Fruit fly (Drosophila melanogaster) whole organism, embryonic: ENCODE results near the gene capu.

Experiments used
- CG16779 ChIP-seq: fragments of 200-800 bp; sonication (Bioruptor generic); IDR thresholded peaks from 2 replicates; pipeline ENCODE4 v1.3.6; 2022; ENCODE audit warnings: missing biosample characterization, missing genetic modification characterization
- CG33557 ChIP-seq: fragments of 200-800 bp; sonication (Bioruptor generic); optimal IDR thresholded peaks from 2 replicates; lab custom pipeline; 2019; ENCODE audit warnings: missing biosample characterization, mild to moderate bottlenecking, missing genetic modification characterization, moderate library complexity
- CG43689 ChIP-seq: fragments of 200-800 bp; sonication (Bioruptor generic); IDR thresholded peaks from 2 replicates; pipeline ENCODE4 v1.3.6; 2022; ENCODE audit warnings: missing biosample characterization, missing genetic modification characterization
- Hr39 ChIP-seq: fragments of >200 bp; optimal IDR thresholded peaks from 2 replicates; lab custom pipeline; 2017
- unpg ChIP-seq: fragments of 200-800 bp; sonication (Bioruptor generic); optimal IDR thresholded peaks from 3 replicates; lab custom pipeline; 2018; ENCODE audit warnings: missing biosample characterization, mild to moderate bottlenecking, missing genetic modification characterization, moderate library complexity

dm6 chr2L:3897529-3897928 lies 5.1 kb downstream of the capu start:
- no peak for TF ChIP-seq Hr39 (lab: Kevin White, UChicago)
- no peak for TF ChIP-seq unpg (GFP tag; lab: Kevin White, UChicago)
- TF ChIP-seq CG16779, result no peak
- TF ChIP-seq CG43689 (GFP tag; lab: Robert Waterston, UW), result no peak
- no peak for TF ChIP-seq CG33557
